Fruit fly (Drosophila melanogaster) whole organism, prepupa: ENCODE results near the gene Tet.

Source experiments
- Blimp-1 ChIP-seq: fragments of 200-800 bp; sonication (Bioruptor generic); optimal IDR thresholded peaks from 3 replicates; lab custom pipeline; 2017; ENCODE audit warnings: missing biosample characterization, missing genetic modification characterization, mild to moderate bottlenecking, moderate library complexity, missing genetic modification reagents
- CG10631 ChIP-seq: fragments of 200-800 bp; sonication (Bioruptor generic); optimal IDR thresholded peaks from 2 replicates; lab custom pipeline; 2016; ENCODE audit warnings: missing biosample characterization, missing genetic modification characterization
- CG11294 ChIP-seq: fragments of 200-800 bp; sonication (Bioruptor generic); IDR thresholded peaks from 2 replicates; pipeline ENCODE4 v1.3.6; 2022; ENCODE audit warnings: missing biosample characterization, missing genetic modification characterization
- CG11762 ChIP-seq: fragments of 200-800 bp; sonication (Bioruptor generic); optimal IDR thresholded peaks from 3 replicates; lab custom pipeline; 2016; ENCODE audit warnings: missing biosample characterization, missing genetic modification characterization; ENCODE audit not compliant: insufficient read depth
- CG11902 ChIP-seq: fragments of 200-800 bp; sonication (Bioruptor generic); optimal IDR thresholded peaks from 3 replicates; lab custom pipeline; 2016; ENCODE audit warnings: missing biosample characterization, missing genetic modification characterization
- CG15336 ChIP-seq: fragments of 200-800 bp; sonication (Bioruptor generic); IDR thresholded peaks from 2 replicates; pipeline ENCODE4 v1.3.6; 2022; ENCODE audit warnings: missing biosample characterization, missing genetic modification characterization
- CG1621 ChIP-seq: fragments of 200-800 bp; sonication (Bioruptor generic); optimal IDR thresholded peaks from 3 replicates; lab custom pipeline; 2018; ENCODE audit warnings: missing biosample characterization, mild to moderate bottlenecking, missing genetic modification characterization
- CG16779 ChIP-seq: fragments of 200-800 bp; sonication (Bioruptor generic); optimal IDR thresholded peaks from 3 replicates; lab custom pipeline; 2017; ENCODE audit warnings: missing biosample characterization, mild to moderate bottlenecking, missing genetic modification characterization
- CG3032 ChIP-seq: fragments of 200-800 bp; optimal IDR thresholded peaks from 2 replicates; lab custom pipeline; 2019; ENCODE audit warnings: missing biosample characterization, mild to moderate bottlenecking, missing genetic modification characterization, moderate library complexity
- CG31627 ChIP-seq: fragments of 200-800 bp; sonication (Bioruptor generic); optimal IDR thresholded peaks from 3 replicates; lab custom pipeline; 2016; ENCODE audit warnings: missing biosample characterization, missing genetic modification characterization
- CG32006 ChIP-seq: fragments of 200-800 bp; sonication (Bioruptor generic); optimal IDR thresholded peaks from 3 replicates; lab custom pipeline; 2017; ENCODE audit warnings: missing biosample characterization, mild to moderate bottlenecking, missing genetic modification characterization
- CG34406 ChIP-seq: fragments of 200-800 bp; sonication (Bioruptor generic); optimal IDR thresholded peaks from 3 replicates; lab custom pipeline; 2016; ENCODE audit warnings: missing biosample characterization, missing genetic modification characterization
- CG3919 ChIP-seq: fragments of 200-800 bp; sonication (Bioruptor generic); optimal IDR thresholded peaks from 3 replicates; lab custom pipeline; 2016; ENCODE audit warnings: missing biosample characterization, missing genetic modification characterization
- CG6163 ChIP-seq: fragments of 200-800 bp; sonication (Bioruptor generic); IDR thresholded peaks from 3 replicates; pipeline ENCODE4 v1.3.6; 2022; ENCODE audit warnings: missing biosample characterization, missing genetic modification characterization
- CG6276 ChIP-seq: fragments of 200-800 bp; sonication (Bioruptor generic); optimal IDR thresholded peaks from 2 replicates; lab custom pipeline; 2017; ENCODE audit warnings: missing biosample characterization, mild to moderate bottlenecking, missing genetic modification characterization
- CG6792 ChIP-seq: fragments of 200-800 bp; sonication (Bioruptor generic); optimal IDR thresholded peaks from 3 replicates; lab custom pipeline; 2016; ENCODE audit warnings: missing biosample characterization, missing genetic modification characterization
- CG6808 ChIP-seq: fragments of 200-800 bp; sonication (Bioruptor generic); optimal IDR thresholded peaks from 3 replicates; lab custom pipeline; 2017; ENCODE audit warnings: missing biosample characterization, missing genetic modification characterization, mild to moderate bottlenecking, moderate library complexity, missing genetic modification reagents
- CG6854 ChIP-seq: fragments of 200-800 bp; sonication (Bioruptor generic); optimal IDR thresholded peaks from 2 replicates; lab custom pipeline; 2017; ENCODE audit warnings: missing biosample characterization, mild to moderate bottlenecking, missing genetic modification characterization
- CG8319 ChIP-seq: fragments of 200-800 bp; sonication (Bioruptor generic); optimal IDR thresholded peaks from 3 replicates; lab custom pipeline; 2016; ENCODE audit warnings: missing biosample characterization, missing genetic modification characterization
- CG8632 ChIP-seq: fragments of 200-800 bp; sonication (Bioruptor generic); optimal IDR thresholded peaks from 3 replicates; lab custom pipeline; 2016; ENCODE audit warnings: missing biosample characterization, missing genetic modification characterization
- CG9139 ChIP-seq: fragments of 200-800 bp; sonication (Bioruptor generic); optimal IDR thresholded peaks from 3 replicates; lab custom pipeline; 2017; ENCODE audit warnings: missing biosample characterization, mild to moderate bottlenecking, missing genetic modification characterization
- Eip75B ChIP-seq: fragments of 200-800 bp; sonication (Bioruptor generic); optimal IDR thresholded peaks from 3 replicates; lab custom pipeline; 2016; ENCODE audit warnings: missing biosample characterization, missing genetic modification characterization
- Eip93F ChIP-seq: fragments of 200-800 bp; sonication (Bioruptor generic); optimal IDR thresholded peaks from 2 replicates; lab custom pipeline; 2016; ENCODE audit warnings: missing biosample characterization, mild to moderate bottlenecking, missing genetic modification characterization
- Ets21C ChIP-seq: fragments of 200-800 bp; sonication (Bioruptor generic); optimal IDR thresholded peaks from 3 replicates; lab custom pipeline; 2016; ENCODE audit warnings: missing biosample characterization, missing genetic modification characterization
- Ets96B ChIP-seq: fragments of 200-800 bp; optimal IDR thresholded peaks from 2 replicates; lab custom pipeline; 2019; ENCODE audit warnings: missing biosample characterization, mild to moderate bottlenecking, missing genetic modification characterization, moderate library complexity
- Gug ChIP-seq: fragments of 200-800 bp; sonication (Bioruptor generic); IDR thresholded peaks from 2 replicates; pipeline ENCODE4 v1.3.6; 2022; ENCODE audit warnings: missing biosample characterization, missing genetic modification characterization
- Hr39 ChIP-seq: fragments of 200-800 bp; sonication (Bioruptor generic); optimal IDR thresholded peaks from 2 replicates; lab custom pipeline; 2016; ENCODE audit warnings: missing biosample characterization, missing genetic modification characterization
- Hr4 ChIP-seq: fragments of 200-800 bp; sonication (Bioruptor generic); optimal IDR thresholded peaks from 3 replicates; lab custom pipeline; 2016; ENCODE audit warnings: missing biosample characterization, missing genetic modification characterization
- Lpt ChIP-seq: fragments of 200-800 bp; sonication (Bioruptor generic); optimal IDR thresholded peaks from 3 replicates; lab custom pipeline; 2016; ENCODE audit warnings: missing biosample characterization, missing genetic modification characterization
- Met ChIP-seq: fragments of 200-800 bp; sonication (Bioruptor generic); optimal IDR thresholded peaks from 3 replicates; lab custom pipeline; 2016; ENCODE audit warnings: missing biosample characterization, missing genetic modification characterization
- OdsH ChIP-seq: fragments of 200-800 bp; sonication (Bioruptor generic); optimal IDR thresholded peaks from 3 replicates; lab custom pipeline; 2016; ENCODE audit warnings: missing biosample characterization, missing genetic modification characterization
- Smox ChIP-seq: fragments of 200-800 bp; sonication (Bioruptor generic); optimal IDR thresholded peaks from 3 replicates; lab custom pipeline; 2016; ENCODE audit warnings: missing biosample characterization, missing genetic modification characterization
- Sox102F ChIP-seq: fragments of 200-800 bp; sonication (Bioruptor generic); optimal IDR thresholded peaks from 2 replicates; lab custom pipeline; 2016; ENCODE audit warnings: missing biosample characterization, mild to moderate bottlenecking, missing genetic modification characterization
- Sox15 ChIP-seq: fragments of 200-800 bp; sonication (Bioruptor generic); optimal IDR thresholded peaks from 3 replicates; lab custom pipeline; 2016; ENCODE audit warnings: missing biosample characterization, missing genetic modification characterization
- achi ChIP-seq: fragments of 200-800 bp; sonication (Bioruptor generic); optimal IDR thresholded peaks from 3 replicates; lab custom pipeline; 2016; ENCODE audit warnings: missing biosample characterization, missing genetic modification characterization
- dac ChIP-seq: fragments of 200-800 bp; sonication (Bioruptor generic); optimal IDR thresholded peaks from 2 replicates; lab custom pipeline; 2017; ENCODE audit warnings: missing biosample characterization, mild to moderate bottlenecking, missing genetic modification characterization
- eg ChIP-seq: fragments of 200-800 bp; sonication (Bioruptor generic); IDR thresholded peaks from 3 replicates; pipeline ENCODE4 v1.3.6; 2022; ENCODE audit warnings: missing biosample characterization, missing genetic modification characterization
- esn ChIP-seq: fragments of 200-800 bp; sonication (Bioruptor generic); optimal IDR thresholded peaks from 2 replicates; lab custom pipeline; 2016; ENCODE audit warnings: missing biosample characterization, mild to moderate bottlenecking, missing genetic modification characterization, moderate library complexity
- fd59A ChIP-seq: fragments of 200-800 bp; sonication (Bioruptor generic); optimal IDR thresholded peaks from 2 replicates; lab custom pipeline; 2017; ENCODE audit warnings: missing biosample characterization, mild to moderate bottlenecking, missing genetic modification characterization, missing genetic modification reagents
- fkh ChIP-seq: fragments of 200-800 bp; sonication (Bioruptor generic); optimal IDR thresholded peaks from 3 replicates; lab custom pipeline; 2017; ENCODE audit warnings: missing biosample characterization, mild to moderate bottlenecking, missing genetic modification characterization, moderate library complexity
- lz ChIP-seq: fragments of 200-800 bp; sonication (Bioruptor generic); optimal IDR thresholded peaks from 3 replicates; lab custom pipeline; 2016; ENCODE audit warnings: missing biosample characterization, missing genetic modification characterization
- net ChIP-seq: fragments of 200-800 bp; sonication (Bioruptor generic); optimal IDR thresholded peaks from 3 replicates; lab custom pipeline; 2016; ENCODE audit warnings: missing biosample characterization, missing genetic modification characterization
- pdm3 ChIP-seq: fragments of 200-800 bp; sonication (Bioruptor generic); optimal IDR thresholded peaks from 3 replicates; lab custom pipeline; 2016; ENCODE audit warnings: missing biosample characterization, missing genetic modification characterization
- ss ChIP-seq, 2 experiments: fragments of 200-800 bp; sonication (Bioruptor generic); optimal IDR thresholded peaks; 2 replicates in 1 of 2; 3 replicates in 1 of 2; lab custom pipeline; 2017 to 2018; ENCODE audit warnings: mild to moderate bottlenecking in 2 of 2, missing biosample characterization in 2 of 2, missing genetic modification characterization in 2 of 2, moderate library complexity in 1 of 2
- svp ChIP-seq: fragments of 200-800 bp; sonication (Bioruptor generic); peaks from one replicate; lab custom pipeline; 2016; ENCODE audit warnings: missing biosample characterization, missing genetic modification characterization
- topi ChIP-seq: fragments of 200-800 bp; sonication (Bioruptor generic); optimal IDR thresholded peaks from 3 replicates; lab custom pipeline; 2016; ENCODE audit warnings: missing biosample characterization, missing genetic modification characterization
- vri ChIP-seq: fragments of 200-800 bp; sonication (Bioruptor generic); optimal IDR thresholded peaks from 3 replicates; lab custom pipeline; 2016; ENCODE audit warnings: missing biosample characterization, mild to moderate bottlenecking, missing genetic modification characterization

Gene Tet

DNA sequence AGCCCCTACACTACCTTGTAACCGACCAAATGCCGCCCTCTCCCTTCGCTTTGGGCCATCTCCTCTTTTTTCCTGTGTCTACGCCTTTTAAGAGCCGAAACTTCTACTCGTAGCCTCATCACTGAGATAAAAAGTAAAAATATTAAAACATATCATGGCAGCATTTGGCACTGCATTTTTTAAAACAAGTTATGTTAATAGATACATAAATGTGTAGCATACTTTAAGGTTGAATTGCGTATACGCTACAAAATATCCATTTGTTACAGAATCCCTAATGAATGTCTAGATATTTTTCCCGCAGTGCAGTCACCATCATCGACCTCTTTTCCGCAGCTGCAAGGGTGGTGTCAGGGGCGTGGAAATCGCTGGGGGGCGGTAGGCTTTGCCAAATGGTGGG lies 56.0 kb downstream of the Tet start (continued):
- TF ChIP-seq Met (GFP tag; lab: Kevin White, UChicago) (peak; percentile 83), CG6854 (no peak), CG32006 (GFP tag; lab: Kevin White, UChicago) (peak; percentile 96), CG11902 (GFP tag; lab: Kevin White, UChicago) (peak; percentile 74), Hr39 (GFP tag; lab: Kevin White, UChicago) (peak; percentile 82), Gug (GFP tag; lab: Robert Waterston, UW) (peak; percentile 94), CG3032 (tag; lab: Kevin White, UChicago) (peak; percentile 97), CG16779 (tag; lab: Kevin White, UChicago) (peak; percentile 89), Eip75B (peak; percentile 96), esn (peak; percentile 85), Hr4 (GFP tag; lab: Kevin White, UChicago) (peak; percentile 93), Sox15 (peak; percentile 78), Ets96B (tag; lab: Kevin White, UChicago) (peak; percentile 96), CG11294 (GFP tag; lab: Robert Waterston, UW) (peak; percentile 89), topi (peak; percentile 86), Eip93F (GFP tag; lab: Kevin White, UChicago) (peak; percentile 70), ss (GFP tag; optimal IDR thresholded peaks at IDR 0.05; lab: Kevin White, UChicago) (peak; percentile 84 to 87), vri (GFP tag; lab: Kevin White, UChicago) (peak; percentile 66), Ets21C (GFP tag; lab: Kevin White, UChicago) (peak; percentile 76), CG10631 (GFP tag; lab: Kevin White, UChicago) (peak; percentile 98), Smox (peak; percentile 74), net (GFP tag; lab: Kevin White, UChicago) (peak; percentile 90)

- TF ChIP-seq lz (GFP tag; lab: Kevin White, UChicago) = no peak
- TF ChIP-seq CG34406 (GFP tag; lab: Kevin White, UChicago) = peak; percentile 64
- TF ChIP-seq CG6163 (GFP tag; lab: Robert Waterston, UW) = peak; percentile 96
- TF ChIP-seq CG11294 (GFP tag; lab: Robert Waterston, UW) = peak; percentile 9; the same call in 1 of the 2 replicates
- TF ChIP-seq CG15336 = peak; percentile 86
- TF ChIP-seq svp (GFP tag; lab: Kevin White, UChicago) = peak; percentile 81
- peak; percentile 99 for TF ChIP-seq ss (GFP tag; optimal IDR thresholded peaks at IDR 0.05; lab: Kevin White, UChicago)
- peak; percentile 97 for TF ChIP-seq CG6808 (GFP tag; lab: Kevin White, UChicago)
- peak; percentile 54 for TF ChIP-seq topi
- TF ChIP-seq CG3919 (GFP tag; lab: Kevin White, UChicago) = peak; percentile 74
- TF ChIP-seq CG32006 (GFP tag; lab: Kevin White, UChicago) = peak; percentile 68
- TF ChIP-seq CG6792 (GFP tag; lab: Kevin White, UChicago) = no peak
- TF ChIP-seq achi (GFP tag; lab: Kevin White, UChicago) = peak; percentile 74
- peak; percentile 95 for TF ChIP-seq CG6276
- no peak for TF ChIP-seq Sox15
- peak; percentile 24 for TF ChIP-seq CG8319 (GFP tag; lab: Kevin White, UChicago)
- TF ChIP-seq eg (GFP tag; lab: Robert Waterston, UW) = peak; percentile 93
- peak; percentile 89 for TF ChIP-seq Ets96B (tag; lab: Kevin White, UChicago)
- no peak for TF ChIP-seq CG31627 (GFP tag; lab: Kevin White, UChicago)
- peak; percentile 53 for TF ChIP-seq Eip75B
- TF ChIP-seq Ets21C (GFP tag; lab: Kevin White, UChicago) = no peak
- TF ChIP-seq esn = peak; percentile 45
- peak; percentile 77 for TF ChIP-seq Sox102F (GFP tag; lab: Kevin White, UChicago)
- TF ChIP-seq OdsH (GFP tag; lab: Kevin White, UChicago) = peak; percentile 64
- peak; percentile 72 for TF ChIP-seq vri (GFP tag; lab: Kevin White, UChicago)
- peak; percentile 87 for TF ChIP-seq CG6854
- TF ChIP-seq Smox = peak; percentile 41
- peak; percentile 98 for TF ChIP-seq CG9139
- TF ChIP-seq fd59A (GFP tag; lab: Kevin White, UChicago) = peak; percentile 64
- TF ChIP-seq pdm3 = no peak
- no peak for TF ChIP-seq Hr39 (GFP tag; lab: Kevin White, UChicago)
- TF ChIP-seq fkh = peak; percentile 70
- peak; percentile 92 for TF ChIP-seq CG1621 (tag; lab: Kevin White, UChicago)
- TF ChIP-seq dac (GFP tag; lab: Kevin White, UChicago) = peak; percentile 43
- peak; percentile 81 for TF ChIP-seq Lpt (GFP tag; lab: Kevin White, UChicago)
- peak; percentile 49 for TF ChIP-seq CG8632
- TF ChIP-seq CG11762 (GFP tag; lab: Kevin White, UChicago) = peak; percentile 56
- peak; percentile 23 for TF ChIP-seq Blimp-1 (GFP tag; lab: Kevin White, UChicago)
Measured at dm6 chr3L:2820930-2821505, 57.9 kb downstream of the Tet start.
